Worm (Caenorhabditis elegans) whole organism, midembryonic: ENCODE results near the gene F35E8.10.
"Not testable (repeated sequence)": the region's sequence is repeated elsewhere in the genome, so short reads cannot be mapped to it uniquely, and the experiment has no call there.

Source experiments
- T22C8.4 ChIP-seq: fragments of 200-800 bp; sonication (Bioruptor generic); IDR thresholded peaks from 2 replicates; pipeline ENCODE4 v1.3.6; 2022; ENCODE audit warnings: missing genetic modification characterization, missing compliant biosample characterization
- cog-1 ChIP-seq: sonication (generic microtip); optimal IDR thresholded peaks from 2 replicates; lab custom pipeline; 2016; ENCODE audit warnings: missing genetic modification characterization, missing compliant biosample characterization
- flt-1 ChIP-seq: fragments of 200-800 bp; sonication (Bioruptor generic); IDR thresholded peaks from 2 replicates; pipeline ENCODE4 v1.3.6; 2022; ENCODE audit warnings: missing genetic modification characterization, missing compliant biosample characterization
- klf-2 ChIP-seq: fragments of 200-800 bp; sonication (Bioruptor generic); conservative IDR thresholded peaks from 2 replicates; pipeline ENCODE4 v1.3.6; 2022; ENCODE audit warnings: missing genetic modification reagents, missing genetic modification characterization, missing compliant biosample characterization
- med-1 ChIP-seq: sonication (generic microtip); optimal IDR thresholded peaks from 2 replicates; lab custom pipeline; 2017; ENCODE audit warnings: missing genetic modification characterization, mild to moderate bottlenecking, missing compliant biosample characterization, antibody characterized with exemption, missing genetic modification reagents; ENCODE audit not compliant: insufficient read depth
- ref-1 ChIP-seq: fragments of 200-800 bp; sonication (Bioruptor generic); conservative IDR thresholded peaks from 2 replicates; pipeline ENCODE4 v1.3.6; 2022; ENCODE audit warnings: missing genetic modification reagents, missing genetic modification characterization, missing compliant biosample characterization
- tab-1 ChIP-seq: fragments of 200-800 bp; sonication (Bioruptor generic); IDR thresholded peaks from 2 replicates; pipeline ENCODE4 v1.3.6; 2022; ENCODE audit warnings: missing genetic modification characterization, missing compliant biosample characterization
- ztf-23 ChIP-seq: fragments of 200-800 bp; sonication (Bioruptor generic); IDR thresholded peaks from 2 replicates; pipeline ENCODE4 v1.3.6; 2022; ENCODE audit warnings: missing genetic modification reagents, missing genetic modification characterization, missing compliant biosample characterization
- ztf-29 ChIP-seq: fragments of 200-800 bp; sonication (Bioruptor generic); IDR thresholded peaks from 2 replicates; pipeline ENCODE4 v1.3.6; 2022; ENCODE audit warnings: missing genetic modification reagents, missing genetic modification characterization, missing compliant biosample characterization

Gene F35E8.10

ce11 chrV:15917458-15917857 is 2.7 kb downstream of the F35E8.10 start, which contains the start of gene F35E8.9:
TSS of gene F35E8.9 (minus strand) at chrV:15917558.
- TF ChIP-seq flt-1: no peak
- no peak for TF ChIP-seq tab-1 (GFP tag; lab: Robert Waterston, UW)
- no peak for TF ChIP-seq klf-2 (GFP tag; lab: Robert Waterston, UW)
- no peak for TF ChIP-seq cog-1 (tag; lab: Kevin White, UChicago)
- no peak for TF ChIP-seq ztf-23 (GFP tag; lab: Robert Waterston, UW)
- no peak for TF ChIP-seq ztf-29
- TF ChIP-seq med-1 (GFP tag; lab: Kevin White, UChicago): no peak

ce11 chrV:15915919-15916318 is 4.3 kb downstream of the F35E8.10 start, which contains the start of gene gst-38:
TSS of gene gst-38 (minus strand) at chrV:15916070.
- no peak for TF ChIP-seq cog-1 (tag; lab: Kevin White, UChicago)

ce11 chrV:15915307-15915706 is 4.9 kb downstream of the F35E8.10 start:
- TF ChIP-seq med-1 (GFP tag; lab: Kevin White, UChicago): no peak
- no peak for TF ChIP-seq tab-1 (GFP tag; lab: Robert Waterston, UW)
- no peak for TF ChIP-seq ref-1 (GFP tag; lab: Robert Waterston, UW)
- no peak for TF ChIP-seq klf-2 (GFP tag; lab: Robert Waterston, UW)
- TF ChIP-seq cog-1 (tag; lab: Kevin White, UChicago): no peak
- TF ChIP-seq flt-1: no peak
- no peak for TF ChIP-seq ztf-29
- TF ChIP-seq T22C8.4 (GFP tag; lab: Robert Waterston, UW): no peak
- TF ChIP-seq ztf-23 (GFP tag; lab: Robert Waterston, UW): no peak

- TF ChIP-seq klf-2 (GFP tag; lab: Robert Waterston, UW) (no peak), med-1 (GFP tag; lab: Kevin White, UChicago) (no peak), cog-1 (tag; lab: Kevin White, UChicago) (no peak)
Measured at ce11 chrV:15914774-15915173, 5.4 kb downstream of the F35E8.10 start.

- TF ChIP-seq T22C8.4 (GFP tag; lab: Robert Waterston, UW) (no peak), cog-1 (tag; lab: Kevin White, UChicago) (no peak), klf-2 (GFP tag; lab: Robert Waterston, UW) (no peak), flt-1 (no peak), ref-1 (GFP tag; lab: Robert Waterston, UW) (no peak), med-1 (GFP tag; lab: Kevin White, UChicago) (no peak), tab-1 (GFP tag; lab: Robert Waterston, UW) (no peak), ztf-29 (no peak), ztf-23 (GFP tag; lab: Robert Waterston, UW) (no peak)
Measured at ce11 chrV:15913714-15914113, 6.5 kb downstream of the F35E8.10 start, which contains the start of gene F35E8.7. TSS of gene F35E8.7 (plus strand) at chrV:15914014.

ce11 chrV:15912677-15913076 is 7.5 kb downstream of the F35E8.10 start:
- TF ChIP-seq ztf-23 (GFP tag; lab: Robert Waterston, UW) (no peak), cog-1 (tag; lab: Kevin White, UChicago) (no peak), med-1 (GFP tag; lab: Kevin White, UChicago) (no peak), ztf-29 (no peak), flt-1 (no peak), ref-1 (GFP tag; lab: Robert Waterston, UW) (no peak), klf-2 (GFP tag; lab: Robert Waterston, UW) (no peak), tab-1 (GFP tag; lab: Robert Waterston, UW) (no peak), T22C8.4 (GFP tag; lab: Robert Waterston, UW) (no peak)

ce11 chrV:15911848-15912247 is 8.3 kb downstream of the F35E8.10 start, which contains the start of gene F35E8.6:
TSS of gene F35E8.6 (plus strand) at chrV:15912148.
- TF ChIP-seq cog-1 (tag; lab: Kevin White, UChicago) (no peak), ztf-29 (no peak), T22C8.4 (GFP tag; lab: Robert Waterston, UW) (no peak), med-1 (GFP tag; lab: Kevin White, UChicago) (no peak), ztf-23 (GFP tag; lab: Robert Waterston, UW) (no peak), tab-1 (GFP tag; lab: Robert Waterston, UW) (no peak), ref-1 (GFP tag; lab: Robert Waterston, UW) (no peak), klf-2 (GFP tag; lab: Robert Waterston, UW) (no peak), flt-1 (no peak)

- not testable (repeated sequence) for TF ChIP-seq T22C8.4 (GFP tag; lab: Robert Waterston, UW); cog-1 (tag; lab: Kevin White, UChicago); ztf-29
Measured at ce11 chrV:15905530-15905929, 14.6 kb downstream of the F35E8.10 start, which contains the start of the genes F35E8.1 and F35E8.2. TSS of gene F35E8.1 (minus strand) at chrV:15905630. TSS of gene F35E8.2 (plus strand) at chrV:15905661.

ce11 chrV:15900564-15900963 is 19.6 kb downstream of the F35E8.10 start:
- TF ChIP-seq cog-1 (tag; lab: Kevin White, UChicago): no peak

- no peak for TF ChIP-seq flt-1
- no peak for TF ChIP-seq T22C8.4 (GFP tag; lab: Robert Waterston, UW)
- TF ChIP-seq med-1 (GFP tag; lab: Kevin White, UChicago): no peak
- no peak for TF ChIP-seq klf-2 (GFP tag; lab: Robert Waterston, UW)
- no peak for TF ChIP-seq ref-1 (GFP tag; lab: Robert Waterston, UW)
- no peak for TF ChIP-seq cog-1 (tag; lab: Kevin White, UChicago)
- TF ChIP-seq ztf-23 (GFP tag; lab: Robert Waterston, UW): no peak
- no peak for TF ChIP-seq ztf-29
- no peak for TF ChIP-seq tab-1 (GFP tag; lab: Robert Waterston, UW)
Measured at ce11 chrV:15899696-15900095, 20.5 kb downstream of the F35E8.10 start, which contains the start of gene T06C12.14. TSS of gene T06C12.14 (plus strand) at chrV:15899996.
